Worm (Caenorhabditis elegans): ENCODE measurements around the gene gcy-23.

ce11 chrIV:3252047-3252446, 37.1 kb downstream of the gcy-23 start:
- TF ChIP-seq mml-1 (tag; optimal IDR thresholded peaks at IDR 0.05) (no peak), ztf-11 (tag; optimal IDR thresholded peaks at IDR 0.05) (no peak), unc-62 (GFP tag; optimal IDR thresholded peaks at IDR 0.05) (no peak), nhr-237 (tag; optimal IDR thresholded peaks at IDR 0.05) (no peak), nhr-23 (tag; optimal IDR thresholded peaks at IDR 0.05) (no peak), nhr-28 (tag; optimal IDR thresholded peaks at IDR 0.05) (no peak), hmg-11 (tag; optimal IDR thresholded peaks at IDR 0.05) (no peak), daf-12 (tag; optimal IDR thresholded peaks at IDR 0.05) (no peak), nhr-25 (tag; optimal IDR thresholded peaks at IDR 0.05) (no peak)
